Worm (Caenorhabditis elegans) whole organism, early embryonic: ENCODE measurements around the gene srh-271.
"Not testable (repeated sequence)": the region's sequence is repeated elsewhere in the genome, so short reads cannot be mapped to it uniquely, and the experiment has no call there.

ENCODE experiments used
- B0310.2 ChIP-seq: sonication (generic microtip); optimal IDR thresholded peaks from 2 replicates; lab custom pipeline; 2016; ENCODE audit warnings: mild to moderate bottlenecking, missing genetic modification characterization, missing compliant biosample characterization
- F13C5.2 ChIP-seq: sonication (generic microtip); optimal IDR thresholded peaks from 2 replicates; lab custom pipeline; 2017; ENCODE audit warnings: mild to moderate bottlenecking, missing genetic modification characterization, inconsistent platforms, missing compliant biosample characterization
- aly-1 ChIP-seq: sonication (generic microtip); optimal IDR thresholded peaks from 2 replicates; lab custom pipeline; 2016; ENCODE audit warnings: missing genetic modification characterization, missing compliant biosample characterization
- ama-1 ChIP-seq: fragments of 150-350 bp; optimal IDR thresholded peaks from 2 replicates; lab custom pipeline; 2014
- ceh-13 ChIP-seq: fragments of 200-800 bp; sonication (Bioruptor generic); optimal IDR thresholded peaks from 2 replicates; lab custom pipeline; 2018; ENCODE audit warnings: mild to moderate bottlenecking, missing genetic modification characterization, missing compliant biosample characterization
- ceh-36 ChIP-seq: sonication (generic microtip); optimal IDR thresholded peaks from 2 replicates; lab custom pipeline; 2016; ENCODE audit warnings: missing genetic modification characterization, inconsistent platforms, missing compliant biosample characterization
- ets-7 ChIP-seq: sonication (generic microtip); optimal IDR thresholded peaks from 2 replicates; lab custom pipeline; 2016; ENCODE audit warnings: missing genotype, missing genetic modification characterization, missing compliant biosample characterization
- flt-1 ChIP-seq: fragments of 200-800 bp; sonication (Bioruptor generic); IDR thresholded peaks from 2 replicates; pipeline ENCODE4 v1.3.6; 2022; ENCODE audit warnings: missing genetic modification characterization, missing compliant biosample characterization
- hmbx-1 ChIP-seq: sonication (generic microtip); optimal IDR thresholded peaks from 2 replicates; lab custom pipeline; 2016; ENCODE audit warnings: mild to moderate bottlenecking, missing genetic modification characterization, missing compliant biosample characterization
- hmg-4 ChIP-seq: fragments of 200-800 bp; sonication (Bioruptor generic); optimal IDR thresholded peaks from 2 replicates; lab custom pipeline; 2018; ENCODE audit warnings: mild to moderate bottlenecking, missing genetic modification characterization, missing compliant biosample characterization
- hnd-1 ChIP-seq: sonication (generic microtip); optimal IDR thresholded peaks from 2 replicates; lab custom pipeline; 2016; ENCODE audit warnings: missing genetic modification characterization, missing compliant biosample characterization
- pes-1 ChIP-seq: fragments of 200-800 bp; sonication (Bioruptor generic); IDR thresholded peaks from 2 replicates; pipeline ENCODE4 v1.3.6; 2022; ENCODE audit warnings: missing genetic modification reagents, missing genetic modification characterization, missing compliant biosample characterization
- scrt-1 ChIP-seq: fragments of 200-800 bp; sonication (Bioruptor generic); IDR thresholded peaks from 2 replicates; pipeline ENCODE4 v1.3.6; 2022; ENCODE audit warnings: missing genetic modification characterization, missing compliant biosample characterization
- sea-1 ChIP-seq: fragments of 200-800 bp; sonication (Bioruptor generic); conservative IDR thresholded peaks from 2 replicates; pipeline ENCODE4 v1.3.6; 2022; ENCODE audit warnings: missing genetic modification characterization, missing compliant biosample characterization
- tbx-11 ChIP-seq: fragments of 200-800 bp; sonication (Bioruptor generic); IDR thresholded peaks from 2 replicates; pipeline ENCODE4 v1.3.6; 2022; ENCODE audit warnings: missing genetic modification characterization, missing compliant biosample characterization
- tbx-37 ChIP-seq: fragments of 200-800 bp; sonication (Bioruptor generic); conservative IDR thresholded peaks from 2 replicates; pipeline ENCODE4 v1.3.6; 2022; ENCODE audit warnings: missing genetic modification reagents, missing genetic modification characterization, missing compliant biosample characterization
- tra-4 ChIP-seq: sonication (generic microtip); optimal IDR thresholded peaks from 2 replicates; lab custom pipeline; 2017; ENCODE audit warnings: missing genetic modification characterization, missing compliant biosample characterization

The srh-271 gene

ce11 chrV:2625360-2625759 lies 3.6 kb upstream of the srh-271 start, which contains the start of gene sknr-1:
TSS of gene sknr-1 (minus strand) at chrV:2625460.
- TF ChIP-seq pes-1 (GFP tag; lab: Robert Waterston, UW); flt-1 (GFP tag; lab: Robert Waterston, UW); hnd-1: not testable (repeated sequence)

ce11 chrV:2623765-2624164 lies 2.0 kb upstream of the srh-271 start:
- no peak for TF ChIP-seq aly-1 (tag; lab: Kevin White, UChicago)
- peak; percentile 27; the same call in 1 of the 2 replicates for TF ChIP-seq flt-1 (GFP tag; lab: Robert Waterston, UW)

ce11 chrV:2617499-2617898 lies 4.3 kb downstream of the srh-271 start:
- no peak for TF ChIP-seq ceh-13 (GFP tag; lab: Kevin White, UChicago)
- no peak for TF ChIP-seq aly-1 (tag; lab: Kevin White, UChicago)
- no peak for TF ChIP-seq tra-4 (tag; lab: Kevin White, UChicago)
- TF ChIP-seq tbx-37 (GFP tag; lab: Robert Waterston, UW) = no peak
- no peak for TF ChIP-seq hmg-4 (GFP tag; lab: Kevin White, UChicago)
- TF ChIP-seq F13C5.2 (tag; lab: Kevin White, UChicago) = no peak
- 0 out of 2 replicates have a peak, but pooled peaks have one; percentile 13 for TF ChIP-seq tbx-11 (GFP tag; lab: Robert Waterston, UW)
- TF ChIP-seq ceh-36 (tag; lab: Kevin White, UChicago) = no peak

- no peak for TF ChIP-seq scrt-1
- no peak for TF ChIP-seq tbx-11 (GFP tag; lab: Robert Waterston, UW)
- TF ChIP-seq pes-1 (GFP tag; lab: Robert Waterston, UW) = no peak
- no peak for TF ChIP-seq B0310.2 (tag; lab: Kevin White, UChicago)
- no peak for TF ChIP-seq tra-4 (tag; lab: Kevin White, UChicago)
- TF ChIP-seq sea-1 (GFP tag; lab: Robert Waterston, UW) = no peak
- no peak for TF ChIP-seq aly-1 (tag; lab: Kevin White, UChicago)
- TF ChIP-seq tbx-37 (GFP tag; lab: Robert Waterston, UW) = no peak
- TF ChIP-seq hmg-4 (GFP tag; lab: Kevin White, UChicago) = no peak
- no peak for TF ChIP-seq ama-1 (lab: Kevin White, UChicago)
- no peak for TF ChIP-seq flt-1 (GFP tag; lab: Robert Waterston, UW)
- TF ChIP-seq F13C5.2 (tag; lab: Kevin White, UChicago) = no peak
- TF ChIP-seq hmbx-1 (tag; lab: Kevin White, UChicago) = no peak
- TF ChIP-seq hnd-1 = no peak
- no peak for TF ChIP-seq ceh-36 (tag; lab: Kevin White, UChicago)
- TF ChIP-seq ets-7 (tag; lab: Kevin White, UChicago) = no peak
- no peak for TF ChIP-seq ceh-13 (GFP tag; lab: Kevin White, UChicago)
Observed at ce11 chrV:2614986-2615687, 6.6 kb downstream of the srh-271 start, which contains the start of gene F53E10.1. TSS of gene F53E10.1 (plus strand) at chrV:2615310.

ce11 chrV:2608352-2608751 lies 13.4 kb downstream of the srh-271 start, which contains the start of gene acr-17:
TSS of gene acr-17 (plus strand) at chrV:2608652.
- TF ChIP-seq tbx-11 (GFP tag; lab: Robert Waterston, UW) (no peak), F13C5.2 (tag; lab: Kevin White, UChicago) (no peak), ets-7 (tag; lab: Kevin White, UChicago) (no peak), ceh-36 (tag; lab: Kevin White, UChicago) (no peak), hmg-4 (GFP tag; lab: Kevin White, UChicago) (no peak), aly-1 (tag; lab: Kevin White, UChicago) (no peak)

- TF ChIP-seq hmbx-1 (tag; lab: Kevin White, UChicago) (no peak), pes-1 (GFP tag; lab: Robert Waterston, UW) (peak; percentile 53; the same call in 1 of the 2 replicates), tbx-11 (GFP tag; lab: Robert Waterston, UW) (0 out of 2 replicates have a peak, but pooled peaks have one; percentile 16), tbx-37 (GFP tag; lab: Robert Waterston, UW) (peak; percentile 60; the same call in 1 of the 2 replicates), flt-1 (GFP tag; lab: Robert Waterston, UW) (no peak)
Observed at ce11 chrV:2603056-2603455, 18.7 kb downstream of the srh-271 start, which contains the start of gene F53E10.6. TSS of gene F53E10.6 (minus strand) at chrV:2603063.

ce11 chrV:2601817-2602216 lies 20.0 kb downstream of the srh-271 start:
- TF ChIP-seq tbx-37 (GFP tag; lab: Robert Waterston, UW) (no peak), ceh-13 (GFP tag; lab: Kevin White, UChicago) (no peak), ama-1 (lab: Kevin White, UChicago) (no peak), hnd-1 (no peak), tra-4 (tag; lab: Kevin White, UChicago) (no peak), flt-1 (GFP tag; lab: Robert Waterston, UW) (no peak), hmbx-1 (tag; lab: Kevin White, UChicago) (no peak), sea-1 (GFP tag; lab: Robert Waterston, UW) (no peak), scrt-1 (no peak), aly-1 (tag; lab: Kevin White, UChicago) (no peak), ets-7 (tag; lab: Kevin White, UChicago) (no peak), B0310.2 (tag; lab: Kevin White, UChicago) (no peak), tbx-11 (GFP tag; lab: Robert Waterston, UW) (no peak), F13C5.2 (tag; lab: Kevin White, UChicago) (no peak)
